Worm (Caenorhabditis elegans): ENCODE results near the gene sra-4.

- TF ChIP-seq him-1 (tag; optimal IDR thresholded peaks at IDR 0.05): no peak
- no peak for TF ChIP-seq dao-5 (tag; optimal IDR thresholded peaks at IDR 0.05)
- TF ChIP-seq W03F9.2 (tag; optimal IDR thresholded peaks at IDR 0.05): no peak
Measured at ce11 chrII:9553179-9553578, 10.5 kb upstream of the sra-4 start, which contains the start of gene F35H8.1.

Data from whole organism, L4/young adult.